Worm (Caenorhabditis elegans): ENCODE measurements around the gene tbce-1.
A peak's percentile ranks its signal among the peaks of the same experiment; 100 is the strongest.

DNA sequence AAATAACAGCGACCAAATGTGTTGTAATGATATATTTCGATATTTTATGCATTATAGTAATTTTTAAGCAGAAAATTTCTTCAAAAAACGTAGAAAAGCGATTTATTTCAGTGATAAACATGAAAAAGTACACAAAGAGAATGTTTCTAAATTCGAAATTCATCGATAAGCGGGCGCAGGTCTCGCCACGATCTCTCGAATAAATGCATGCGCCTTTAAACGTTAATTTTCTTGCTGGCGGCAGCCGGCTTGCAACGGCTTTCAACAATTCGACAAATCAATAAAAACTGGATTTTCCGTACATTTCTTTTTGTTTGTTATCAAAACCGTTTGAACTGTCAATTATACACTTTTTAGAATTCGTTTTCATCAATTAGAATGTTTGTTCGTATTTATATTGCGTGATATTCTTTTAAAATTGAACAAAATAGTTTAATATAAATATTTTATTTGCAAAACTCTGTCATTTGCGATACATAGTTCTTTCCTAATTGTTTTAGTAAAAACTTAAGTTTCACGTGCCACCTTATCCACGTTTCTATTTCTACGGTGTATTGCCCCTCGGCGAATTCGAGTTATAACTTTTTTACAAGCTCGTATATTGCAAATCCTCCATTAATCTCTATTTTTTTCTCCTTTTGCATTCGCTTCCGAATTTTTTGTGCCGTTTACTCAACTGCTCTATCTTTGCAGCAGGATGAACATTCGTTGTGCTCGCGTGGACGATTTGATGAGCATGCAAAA, 4.7 kb upstream of the tbce-1 start, which contains the start of gene daf-31:
- TF ChIP-seq lin-13 (GFP tag; optimal IDR thresholded peaks at IDR 0.05), result peak; percentile 24
- TF ChIP-seq lin-15B (tag; optimal IDR thresholded peaks at IDR 0.05), result no peak
- no peak for TF ChIP-seq unc-130 (GFP tag; optimal IDR thresholded peaks at IDR 0.05)
- peak; percentile 56 for TF ChIP-seq nhr-6 (tag; optimal IDR thresholded peaks at IDR 0.05)
- TF ChIP-seq lin-1 (GFP tag; IDR thresholded peaks at IDR 0.05), result no peak

Measured in whole organism, L4 larva.